Fruit fly (Drosophila melanogaster): Measurements from ENCODE around the gene CG43407.

Gene CG43407

dm6 chr3L:19040155-19040644, 13.0 kb downstream of the CG43407 start:
- TF ChIP-seq CG17801 (GFP tag; optimal IDR thresholded peaks at IDR 0.05; ENCODE audit: partially characterized antibody) = no peak

dm6 chr3L:19037051-19037450, 16.1 kb downstream of the CG43407 start:
- no peak for TF ChIP-seq CG17801 (GFP tag; optimal IDR thresholded peaks at IDR 0.05; ENCODE audit: partially characterized antibody)

dm6 chr3L:19036119-19036518, 17.1 kb downstream of the CG43407 start:
- no peak for TF ChIP-seq CG17801 (GFP tag; optimal IDR thresholded peaks at IDR 0.05; ENCODE audit: partially characterized antibody)

dm6 chr3L:19035163-19035900, 17.9 kb downstream of the CG43407 start:
- no peak for TF ChIP-seq CG17801 (GFP tag; optimal IDR thresholded peaks at IDR 0.05; ENCODE audit: partially characterized antibody)

- no peak for TF ChIP-seq CG17801 (GFP tag; optimal IDR thresholded peaks at IDR 0.05; ENCODE audit: partially characterized antibody)
Measured at dm6 chr3L:19033154-19033811, 19.9 kb downstream of the CG43407 start.

dm6 chr3L:19032676-19033075, 20.5 kb downstream of the CG43407 start:
- no peak for TF ChIP-seq CG17801 (GFP tag; optimal IDR thresholded peaks at IDR 0.05; ENCODE audit: partially characterized antibody)

dm6 chr3L:19031858-19032257, 21.3 kb downstream of the CG43407 start:
- TF ChIP-seq CG17801 (GFP tag; optimal IDR thresholded peaks at IDR 0.05; ENCODE audit: partially characterized antibody) = no peak

- no peak for TF ChIP-seq CG17801 (GFP tag; optimal IDR thresholded peaks at IDR 0.05; ENCODE audit: partially characterized antibody)
Measured at dm6 chr3L:19027172-19027571, 26.0 kb downstream of the CG43407 start.

- no peak for TF ChIP-seq CG17801 (GFP tag; optimal IDR thresholded peaks at IDR 0.05; ENCODE audit: partially characterized antibody)
Measured at dm6 chr3L:19024800-19025199, 28.4 kb downstream of the CG43407 start.

- TF ChIP-seq CG17801 (GFP tag; optimal IDR thresholded peaks at IDR 0.05; ENCODE audit: partially characterized antibody) = no peak
Measured at dm6 chr3L:19021701-19022100, 31.5 kb downstream of the CG43407 start.

dm6 chr3L:19020467-19020866, 32.7 kb downstream of the CG43407 start:
- TF ChIP-seq CG17801 (GFP tag; optimal IDR thresholded peaks at IDR 0.05; ENCODE audit: partially characterized antibody) = no peak

dm6 chr3L:19019308-19019749, 33.9 kb downstream of the CG43407 start:
- no peak for TF ChIP-seq CG17801 (GFP tag; optimal IDR thresholded peaks at IDR 0.05; ENCODE audit: partially characterized antibody)

dm6 chr3L:19018440-19018839, 34.7 kb downstream of the CG43407 start:
- TF ChIP-seq CG17801 (GFP tag; optimal IDR thresholded peaks at IDR 0.05; ENCODE audit: partially characterized antibody) = no peak

- TF ChIP-seq CG17801 (GFP tag; optimal IDR thresholded peaks at IDR 0.05; ENCODE audit: partially characterized antibody) = no peak
Measured at dm6 chr3L:19016805-19017161, 36.4 kb downstream of the CG43407 start.

- no peak for TF ChIP-seq CG17801 (GFP tag; optimal IDR thresholded peaks at IDR 0.05; ENCODE audit: partially characterized antibody)
Measured at dm6 chr3L:19016133-19016804, 36.9 kb downstream of the CG43407 start.
